Fruit fly (Drosophila melanogaster) whole organism, prepupa: ENCODE measurements around the gene Hydr2.

Experiments used
- CG10631 ChIP-seq: fragments of 200-800 bp; sonication (Bioruptor generic); optimal IDR thresholded peaks from 2 replicates; lab custom pipeline; 2016; ENCODE audit warnings: missing biosample characterization, missing genetic modification characterization
- CG11902 ChIP-seq: fragments of 200-800 bp; sonication (Bioruptor generic); optimal IDR thresholded peaks from 3 replicates; lab custom pipeline; 2016; ENCODE audit warnings: missing biosample characterization, missing genetic modification characterization
- CG34406 ChIP-seq: fragments of 200-800 bp; sonication (Bioruptor generic); optimal IDR thresholded peaks from 3 replicates; lab custom pipeline; 2016; ENCODE audit warnings: missing biosample characterization, missing genetic modification characterization
- OdsH ChIP-seq: fragments of 200-800 bp; sonication (Bioruptor generic); optimal IDR thresholded peaks from 3 replicates; lab custom pipeline; 2016; ENCODE audit warnings: missing biosample characterization, missing genetic modification characterization
- fkh ChIP-seq: fragments of 200-800 bp; sonication (Bioruptor generic); optimal IDR thresholded peaks from 3 replicates; lab custom pipeline; 2017; ENCODE audit warnings: missing biosample characterization, mild to moderate bottlenecking, missing genetic modification characterization, moderate library complexity
- ss ChIP-seq, 2 experiments: fragments of 200-800 bp; sonication (Bioruptor generic); optimal IDR thresholded peaks; 2 replicates in 1 of 2; 3 replicates in 1 of 2; lab custom pipeline; 2017 to 2018; ENCODE audit warnings: mild to moderate bottlenecking in 2 of 2, missing biosample characterization in 2 of 2, missing genetic modification characterization in 2 of 2, moderate library complexity in 1 of 2

dm6 chr2L:3120820-3121219 lies 42.6 kb upstream of the Hydr2 start:
- no peak for TF ChIP-seq OdsH (GFP tag; lab: Kevin White, UChicago)
- no peak for TF ChIP-seq ss (GFP tag; optimal IDR thresholded peaks at IDR 0.05; lab: Kevin White, UChicago)
- no peak for TF ChIP-seq CG10631
- no peak for TF ChIP-seq CG34406 (GFP tag; lab: Kevin White, UChicago)
- peak; percentile 41 for TF ChIP-seq fkh (GFP tag; lab: Kevin White, UChicago)
- TF ChIP-seq CG11902 (GFP tag; lab: Kevin White, UChicago) = no peak
